Fruit fly (Drosophila melanogaster) whole organism: Measurements from ENCODE around the gene Tie.

ENCODE experiments used
- CG8478 ChIP-seq: fragments of >200 bp; optimal IDR thresholded peaks from 2 replicates; lab custom pipeline; 2018; ENCODE audit warnings: inconsistent platforms
- Dll ChIP-seq: fragments of >200 bp; optimal IDR thresholded peaks from 2 replicates; lab custom pipeline; 2017
- EcR ChIP-seq, 2 experiments: fragments of >200 bp; optimal IDR thresholded peaks; 2 replicates each; lab custom pipeline; 2017; ENCODE audit warnings: missing biosample characterization in 2 of 2, missing genetic modification characterization in 2 of 2, missing genetic modification reagents in 2 of 2
- pan ChIP-seq: fragments of >200 bp; optimal IDR thresholded peaks from 2 replicates; lab custom pipeline; 2017
- psq ChIP-seq: fragments of >200 bp; optimal IDR thresholded peaks from 2 replicates; lab custom pipeline; 2017
- usp ChIP-seq: fragments of >200 bp; optimal IDR thresholded peaks from 2 replicates; lab custom pipeline; 2017; ENCODE audit warnings: missing biosample characterization, missing genetic modification characterization, mixed read lengths

Tie gene

dm6 chr3L:4546650-4547049, 14.7 kb upstream of the Tie start:
- no peak for TF ChIP-seq EcR (GFP tag; optimal IDR thresholded peaks at IDR 0.05; lab: Kevin White, UChicago)
- no peak for TF ChIP-seq pan (lab: Kevin White, UChicago)
- TF ChIP-seq usp (GFP tag; lab: Kevin White, UChicago) = no peak
- no peak for TF ChIP-seq Dll (lab: Kevin White, UChicago)
- TF ChIP-seq CG8478 (lab: Kevin White, UChicago) = no peak
- no peak for TF ChIP-seq psq (lab: Kevin White, UChicago)

- TF ChIP-seq pan (lab: Kevin White, UChicago) (no peak), Dll (lab: Kevin White, UChicago) (no peak), psq (lab: Kevin White, UChicago) (no peak), CG8478 (lab: Kevin White, UChicago) (no peak), usp (GFP tag; lab: Kevin White, UChicago) (no peak), EcR (GFP tag; optimal IDR thresholded peaks at IDR 0.05; lab: Kevin White, UChicago) (no peak)
These were observed 13.8 kb upstream of the Tie start for dm6 chr3L:4545731-4546130.

- TF ChIP-seq psq (lab: Kevin White, UChicago) (no peak), EcR (GFP tag; optimal IDR thresholded peaks at IDR 0.05; lab: Kevin White, UChicago) (no peak), CG8478 (lab: Kevin White, UChicago) (no peak), Dll (lab: Kevin White, UChicago) (no peak), usp (GFP tag; lab: Kevin White, UChicago) (no peak), pan (lab: Kevin White, UChicago) (no peak)
These were observed 13.2 kb upstream of the Tie start for dm6 chr3L:4545138-4545537.

dm6 chr3L:4544633-4545032, 12.7 kb upstream of the Tie start:
- TF ChIP-seq psq (lab: Kevin White, UChicago) (no peak), pan (lab: Kevin White, UChicago) (no peak), Dll (lab: Kevin White, UChicago) (no peak), usp (GFP tag; lab: Kevin White, UChicago) (no peak), CG8478 (lab: Kevin White, UChicago) (no peak), EcR (GFP tag; optimal IDR thresholded peaks at IDR 0.05; lab: Kevin White, UChicago) (no peak)

- TF ChIP-seq EcR (GFP tag; optimal IDR thresholded peaks at IDR 0.05; lab: Kevin White, UChicago) (peak; percentile 44 to 88), usp (GFP tag; lab: Kevin White, UChicago) (no peak), psq (lab: Kevin White, UChicago) (no peak)
These were observed 11.9 kb upstream of the Tie start for dm6 chr3L:4543807-4544197.

dm6 chr3L:4543034-4543806, 11.3 kb upstream of the Tie start:
- no peak for TF ChIP-seq psq (lab: Kevin White, UChicago)
- peak in 1 of 2 experiments; percentile 81 for TF ChIP-seq EcR (GFP tag; optimal IDR thresholded peaks at IDR 0.05; lab: Kevin White, UChicago)

- no peak for TF ChIP-seq EcR (GFP tag; optimal IDR thresholded peaks at IDR 0.05; lab: Kevin White, UChicago)
These were observed 10.6 kb upstream of the Tie start for dm6 chr3L:4542530-4542929.

dm6 chr3L:4541573-4542371, 9.8 kb upstream of the Tie start, which contains the start of gene CG11357:
Gene CG11357, plus strand, starts transcription at chr3L:4542051.
- TF ChIP-seq EcR (GFP tag; optimal IDR thresholded peaks at IDR 0.05; lab: Kevin White, UChicago) (no peak), CG8478 (lab: Kevin White, UChicago) (no peak), Dll (lab: Kevin White, UChicago) (no peak)

dm6 chr3L:4541070-4541469, 9.1 kb upstream of the Tie start, which contains the start of gene CG32243:
Gene CG32243, minus strand, starts transcription at chr3L:4541244.
- TF ChIP-seq pan (lab: Kevin White, UChicago) = no peak

dm6 chr3L:4534481-4534880, 2.5 kb upstream of the Tie start:
- no peak for TF ChIP-seq usp (GFP tag; lab: Kevin White, UChicago)
- no peak for TF ChIP-seq psq (lab: Kevin White, UChicago)
- TF ChIP-seq Dll (lab: Kevin White, UChicago) = no peak
- no peak for TF ChIP-seq pan (lab: Kevin White, UChicago)
- no peak for TF ChIP-seq EcR (GFP tag; optimal IDR thresholded peaks at IDR 0.05; lab: Kevin White, UChicago)

- TF ChIP-seq psq (lab: Kevin White, UChicago) = no peak
- no peak for TF ChIP-seq pan (lab: Kevin White, UChicago)
These were observed 2.0 kb upstream of the Tie start for dm6 chr3L:4533941-4534340.

dm6 chr3L:4532841-4533619, 1.1 kb upstream of the Tie start, which contains the start of gene CG11353:
Gene CG11353, plus strand, starts transcription at chr3L:4533170.
- no peak for TF ChIP-seq pan (lab: Kevin White, UChicago)
- no peak for TF ChIP-seq psq (lab: Kevin White, UChicago)
- no peak for TF ChIP-seq CG8478 (lab: Kevin White, UChicago)
- no peak for TF ChIP-seq EcR (GFP tag; optimal IDR thresholded peaks at IDR 0.05; lab: Kevin White, UChicago)
- no peak for TF ChIP-seq Dll (lab: Kevin White, UChicago)
- TF ChIP-seq usp (GFP tag; lab: Kevin White, UChicago) = no peak
